Worm (Caenorhabditis elegans) whole organism, early embryonic: ENCODE data around the gene vps-52.

ENCODE experiments used
- ama-1 ChIP-seq: fragments of 150-350 bp; optimal IDR thresholded peaks from 2 replicates; lab custom pipeline; 2014
- ceh-36 ChIP-seq: sonication (generic microtip); optimal IDR thresholded peaks from 2 replicates; lab custom pipeline; 2016; ENCODE audit warnings: missing genetic modification characterization, inconsistent platforms, missing compliant biosample characterization
- hnd-1 ChIP-seq: sonication (generic microtip); optimal IDR thresholded peaks from 2 replicates; lab custom pipeline; 2016; ENCODE audit warnings: missing genetic modification characterization, missing compliant biosample characterization
- pes-1 ChIP-seq: fragments of 200-800 bp; sonication (Bioruptor generic); IDR thresholded peaks from 2 replicates; pipeline ENCODE4 v1.3.6; 2022; ENCODE audit warnings: missing genetic modification reagents, missing genetic modification characterization, missing compliant biosample characterization
- sea-1 ChIP-seq: fragments of 200-800 bp; sonication (Bioruptor generic); conservative IDR thresholded peaks from 2 replicates; pipeline ENCODE4 v1.3.6; 2022; ENCODE audit warnings: missing genetic modification characterization, missing compliant biosample characterization

ce11 chrX:7546509-7546908, 18.6 kb upstream of the vps-52 start, which contains the start of gene col-174:
- TF ChIP-seq ceh-36 (tag; lab: Kevin White, UChicago) (no peak), sea-1 (GFP tag; lab: Robert Waterston, UW) (no peak), ama-1 (lab: Kevin White, UChicago) (no peak), hnd-1 (tag; lab: Kevin White, UChicago) (no peak), pes-1 (no peak)
